Worm (Caenorhabditis elegans) whole organism, L1 larva: Measurements from ENCODE around the gene Y53F4B.43.
"Not testable (repeated sequence)": the region's sequence is repeated elsewhere in the genome, so short reads cannot be mapped to it uniquely, and the experiment has no call there.

ENCODE experiments used
- C16A3.4 ChIP-seq: fragments of 150-350 bp; optimal IDR thresholded peaks from 2 replicates; lab custom pipeline; 2014; ENCODE audit warnings: missing biosample characterization, missing genetic modification characterization
- Y116A8C.19 ChIP-seq: sonication (generic microtip); optimal IDR thresholded peaks from 2 replicates; lab custom pipeline; 2016; ENCODE audit warnings: missing compliant biosample characterization, missing genetic modification characterization, borderline replicate concordance
- alr-1 ChIP-seq: fragments of 200-800 bp; sonication (Bioruptor generic); optimal IDR thresholded peaks from 2 replicates; lab custom pipeline; 2018; ENCODE audit warnings: borderline replicate concordance, mild to moderate bottlenecking, missing genetic modification characterization, missing compliant biosample characterization
- blmp-1 ChIP-seq: fragments of 150-350 bp; optimal IDR thresholded peaks from 2 replicates; lab custom pipeline; 2014; ENCODE audit warnings: missing biosample characterization, missing genetic modification characterization
- ceh-63 ChIP-seq: fragments of 200-800 bp; sonication (Bioruptor generic); optimal IDR thresholded peaks from 2 replicates; lab custom pipeline; 2018; ENCODE audit warnings: mild to moderate bottlenecking, missing genetic modification characterization, missing compliant biosample characterization
- ceh-88 ChIP-seq: fragments of 200-800 bp; sonication (Bioruptor generic); IDR thresholded peaks from 2 replicates; pipeline ENCODE4 v1.3.6; 2022; ENCODE audit warnings: missing genetic modification characterization, missing compliant biosample characterization
- ces-1 ChIP-seq: fragments of 150-350 bp; optimal IDR thresholded peaks from 2 replicates; lab custom pipeline; 2014; ENCODE audit warnings: missing biosample characterization, missing genetic modification reagents, missing genetic modification characterization
- dsc-1 ChIP-seq: sonication (generic microtip); optimal IDR thresholded peaks from 2 replicates; lab custom pipeline; 2016; ENCODE audit warnings: mild to moderate bottlenecking, missing genetic modification characterization, missing compliant biosample characterization
- efl-1 ChIP-seq, 4 experiments: fragments of 150-350 bp; optimal IDR thresholded peaks in 3 of 4; peaks in 1 of 4; 1 replicate in 1 of 4; 2 replicates in 3 of 4; lab custom pipeline; 2014; ENCODE audit warnings: missing biosample characterization in 2 of 4, missing genetic modification characterization in 2 of 4, missing genetic modification reagents in 2 of 4
- elt-2 ChIP-seq: sonication (generic microtip); optimal IDR thresholded peaks from 2 replicates; lab custom pipeline; 2016; ENCODE audit warnings: missing genetic modification characterization, mild to moderate bottlenecking, inconsistent platforms, missing compliant biosample characterization, missing genetic modification reagents
- ets-5 ChIP-seq: fragments of 200-800 bp; sonication (Bioruptor generic); IDR thresholded peaks from 2 replicates; pipeline ENCODE4 v1.3.6; 2022; ENCODE audit warnings: missing genetic modification characterization, missing compliant biosample characterization
- fkh-10 ChIP-seq: sonication (generic microtip); optimal IDR thresholded peaks from 2 replicates; lab custom pipeline; 2017; ENCODE audit warnings: missing biosample characterization, missing genetic modification reagents, missing genetic modification characterization
- fkh-8 ChIP-seq: sonication (generic microtip); optimal IDR thresholded peaks from 2 replicates; lab custom pipeline; 2016; ENCODE audit warnings: mild to moderate bottlenecking, missing genetic modification characterization, missing compliant biosample characterization
- fos-1 ChIP-seq: fragments of 150-350 bp; optimal IDR thresholded peaks from 2 replicates; lab custom pipeline; 2014; ENCODE audit warnings: missing biosample characterization, missing genetic modification characterization
- irx-1 ChIP-seq: sonication (generic microtip); optimal IDR thresholded peaks from 2 replicates; lab custom pipeline; 2016; ENCODE audit warnings: missing genetic modification characterization, missing compliant biosample characterization
- jun-1 ChIP-seq: fragments of 150-350 bp; optimal IDR thresholded peaks from 2 replicates; lab custom pipeline; 2014; ENCODE audit warnings: missing biosample characterization, missing genetic modification reagents, missing genetic modification characterization
- lin-14 ChIP-seq: fragments of 200-800 bp; sonication (Bioruptor generic); optimal IDR thresholded peaks from 2 replicates; lab custom pipeline; 2018; ENCODE audit warnings: mild to moderate bottlenecking, missing genetic modification characterization, moderate library complexity, missing compliant biosample characterization
- lin-15B ChIP-seq: fragments of 150-350 bp; sonication (generic microtip); optimal IDR thresholded peaks from 3 replicates; lab custom pipeline; 2014; ENCODE audit warnings: missing biosample characterization, missing genetic modification characterization
- lir-3 ChIP-seq: sonication (generic microtip); optimal IDR thresholded peaks from 2 replicates; lab custom pipeline; 2016; ENCODE audit warnings: mild to moderate bottlenecking, missing genetic modification characterization, moderate library complexity, missing compliant biosample characterization; ENCODE audit not compliant: poor library complexity
- mdl-1 ChIP-seq, 2 experiments: fragments of 150-350 bp; optimal IDR thresholded peaks; 2 replicates each; lab custom pipeline; 2014 to 2017; ENCODE audit warnings: missing biosample characterization in 2 of 2, missing genetic modification characterization in 2 of 2, inconsistent platforms in 1 of 2
- mef-2 ChIP-seq: fragments of 150-350 bp; optimal IDR thresholded peaks from 2 replicates; lab custom pipeline; 2014; ENCODE audit warnings: missing biosample characterization, missing genetic modification characterization
- nhr-11 ChIP-seq: fragments of 150-350 bp; optimal IDR thresholded peaks from 2 replicates; lab custom pipeline; 2014; ENCODE audit warnings: missing biosample characterization, missing genetic modification characterization
- nhr-19 ChIP-seq: fragments of 200-800 bp; sonication (Bioruptor generic); conservative IDR thresholded peaks from 2 replicates; pipeline ENCODE4 v1.3.6; 2022; ENCODE audit warnings: missing genetic modification characterization, missing compliant biosample characterization
- nhr-20 ChIP-seq: sonication (generic microtip); optimal IDR thresholded peaks from 2 replicates; lab custom pipeline; 2016; ENCODE audit warnings: mild to moderate bottlenecking, missing genetic modification characterization, missing compliant biosample characterization
- nhr-237 ChIP-seq: fragments of 150-350 bp; optimal IDR thresholded peaks from 2 replicates; lab custom pipeline; 2014; ENCODE audit warnings: missing biosample characterization, missing genetic modification characterization
- nhr-47 ChIP-seq: sonication (generic microtip); optimal IDR thresholded peaks from 2 replicates; lab custom pipeline; 2016; ENCODE audit warnings: mild to moderate bottlenecking, missing genetic modification characterization, moderate library complexity, missing compliant biosample characterization
- nhr-71 ChIP-seq: sonication (generic microtip); optimal IDR thresholded peaks from 2 replicates; lab custom pipeline; 2016; ENCODE audit warnings: mild to moderate bottlenecking, missing genetic modification characterization, moderate library complexity, missing compliant biosample characterization
- nhr-90 ChIP-seq: sonication (generic microtip); optimal IDR thresholded peaks from 2 replicates; lab custom pipeline; 2016; ENCODE audit warnings: mild to moderate bottlenecking, missing genetic modification characterization, missing compliant biosample characterization; ENCODE audit not compliant: poor library complexity
- pag-3 ChIP-seq: sonication (generic microtip); optimal IDR thresholded peaks from 2 replicates; lab custom pipeline; 2017; ENCODE audit warnings: missing genetic modification characterization, mild to moderate bottlenecking, missing compliant biosample characterization, antibody characterized with exemption, borderline replicate concordance; ENCODE audit not compliant: insufficient read depth
- pax-3 ChIP-seq: fragments of 200-800 bp; sonication (Bioruptor generic); optimal IDR thresholded peaks from 2 replicates; lab custom pipeline; 2018; ENCODE audit warnings: mild to moderate bottlenecking, missing genetic modification characterization, moderate library complexity, missing compliant biosample characterization
- rnt-1 ChIP-seq: sonication (generic microtip); optimal IDR thresholded peaks from 2 replicates; lab custom pipeline; 2016; ENCODE audit warnings: mild to moderate bottlenecking, missing genetic modification characterization, moderate library complexity, missing compliant biosample characterization
- snu-23 ChIP-seq: sonication (generic microtip); optimal IDR thresholded peaks from 2 replicates; lab custom pipeline; 2016; ENCODE audit warnings: missing genetic modification characterization, missing compliant biosample characterization
- sox-4 ChIP-seq: sonication (generic microtip); optimal IDR thresholded peaks from 2 replicates; lab custom pipeline; 2016; ENCODE audit warnings: missing genetic modification characterization, missing compliant biosample characterization
- sptf-1 ChIP-seq: fragments of 150-350 bp; optimal IDR thresholded peaks from 2 replicates; lab custom pipeline; 2014; ENCODE audit warnings: missing biosample characterization, missing genetic modification characterization
- unc-30 ChIP-seq: sonication (generic microtip); optimal IDR thresholded peaks from 2 replicates; lab custom pipeline; 2017; ENCODE audit warnings: missing biosample characterization, missing genetic modification characterization
- vab-15 ChIP-seq: sonication (generic microtip); optimal IDR thresholded peaks from 2 replicates; lab custom pipeline; 2017; ENCODE audit warnings: missing genotype, mild to moderate bottlenecking, missing genetic modification characterization, missing compliant biosample characterization
- zag-1 ChIP-seq: fragments of 150-350 bp; optimal IDR thresholded peaks from 2 replicates; lab custom pipeline; 2014; ENCODE audit warnings: missing biosample characterization, missing genetic modification characterization
- zip-4 ChIP-seq: fragments of 200-800 bp; sonication (Bioruptor generic); optimal IDR thresholded peaks from 2 replicates; lab custom pipeline; 2018; ENCODE audit warnings: mild to moderate bottlenecking, missing genetic modification characterization, moderate library complexity, missing compliant biosample characterization
- ztf-4 ChIP-seq: fragments of 150-350 bp; optimal IDR thresholded peaks from 2 replicates; lab custom pipeline; 2014; ENCODE audit warnings: missing biosample characterization, missing genetic modification characterization

The Y53F4B.43 gene

DNA sequence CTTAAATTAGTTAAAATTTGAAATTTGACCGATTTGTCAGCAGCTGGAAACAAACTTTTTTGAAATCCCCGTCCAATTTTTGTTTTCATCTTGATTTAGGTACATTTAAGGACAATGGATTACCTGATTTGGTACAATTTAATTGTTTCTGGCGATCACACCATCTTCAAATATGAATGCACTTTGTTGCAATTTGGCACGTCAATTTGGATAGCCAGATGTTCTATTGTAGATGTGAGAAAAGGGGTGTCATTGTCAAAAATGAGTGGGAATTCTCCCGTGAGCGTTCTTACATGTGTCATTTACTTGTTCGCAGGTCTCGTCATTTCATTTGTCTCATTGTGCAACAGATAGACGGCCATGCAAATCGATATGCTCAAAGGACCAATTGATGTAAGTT, at the start of gene Y53F4B.43:
Y53F4B.43 (plus strand) TSS at position 301 of the 400 bp plus-strand sequence.
- TF ChIP-seq ets-5; rnt-1 (tag; lab: Kevin White, UChicago); zag-1 (tag; lab: Kevin White, UChicago): not testable (repeated sequence)
- TF ChIP-seq, all 84 proteins: peak for 0; not testable (repeated sequence) for 84

DNA sequence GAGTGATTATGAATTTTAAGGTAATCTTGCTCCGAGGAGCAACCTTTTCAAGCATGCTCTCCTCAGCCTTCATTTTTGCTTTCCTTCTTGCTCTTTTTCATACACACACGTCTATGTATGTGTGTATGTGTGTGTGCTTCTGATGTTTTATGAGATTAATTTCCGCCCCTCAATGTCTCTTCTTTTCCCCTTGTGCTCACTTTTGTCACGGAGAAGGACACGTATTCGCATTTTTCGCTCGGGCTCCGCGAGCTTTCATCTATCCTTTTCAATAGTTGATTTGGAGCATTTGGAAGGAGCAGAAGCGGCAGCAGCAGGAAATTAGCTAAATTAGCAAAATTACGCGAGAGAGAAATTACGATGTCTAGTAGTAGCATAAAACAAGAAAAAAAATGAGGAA, 47.9 kb upstream of the Y53F4B.43 start:
- TF ChIP-seq lin-14 (GFP tag; lab: Kevin White, UChicago) = peak; percentile 41
- TF ChIP-seq ceh-63 (GFP tag; lab: Kevin White, UChicago) = peak; percentile 81
- no peak for TF ChIP-seq nhr-11
- TF ChIP-seq unc-30 (tag; lab: Kevin White, UChicago) = no peak
- no peak for TF ChIP-seq nhr-47 (tag; lab: Kevin White, UChicago)
- TF ChIP-seq ceh-88 (GFP tag; lab: Robert Waterston, UW) = no peak
- no peak for TF ChIP-seq irx-1 (tag; lab: Kevin White, UChicago)
- no peak for TF ChIP-seq Y116A8C.19 (tag; lab: Kevin White, UChicago)
- TF ChIP-seq ztf-4 (tag; lab: Kevin White, UChicago) = no peak
- TF ChIP-seq mef-2 (tag; lab: Kevin White, UChicago) = no peak
- no peak for TF ChIP-seq lin-15B (tag; lab: Kevin White, UChicago)
- no peak for TF ChIP-seq efl-1 (optimal IDR thresholded peaks at IDR 0.05; lab: Kevin White, UChicago)
- no peak for TF ChIP-seq efl-1 (GFP tag; optimal IDR thresholded peaks at IDR 0.05 in 1 of 2; lab: Kevin White, UChicago)
- TF ChIP-seq vab-15 = no peak
- no peak for TF ChIP-seq C16A3.4 (tag; lab: Kevin White, UChicago)
- no peak for TF ChIP-seq dsc-1 (tag; lab: Kevin White, UChicago)
- TF ChIP-seq rnt-1 (tag; lab: Kevin White, UChicago) = no peak
- TF ChIP-seq mdl-1 (tag; optimal IDR thresholded peaks at IDR 0.05; lab: Kevin White, UChicago) = no peak
- TF ChIP-seq nhr-71 (tag; lab: Kevin White, UChicago) = no peak
- TF ChIP-seq sptf-1 (tag; lab: Kevin White, UChicago) = no peak
- TF ChIP-seq fkh-10 (GFP tag; lab: Kevin White, UChicago) = peak; percentile 62
- no peak for TF ChIP-seq nhr-90 (tag; lab: Kevin White, UChicago)
- no peak for TF ChIP-seq zip-4 (GFP tag; lab: Kevin White, UChicago)
- no peak for TF ChIP-seq pag-3 (tag; lab: Kevin White, UChicago)
- no peak for TF ChIP-seq lir-3 (tag; lab: Kevin White, UChicago)
- no peak for TF ChIP-seq alr-1 (tag; lab: Kevin White, UChicago)

DNA sequence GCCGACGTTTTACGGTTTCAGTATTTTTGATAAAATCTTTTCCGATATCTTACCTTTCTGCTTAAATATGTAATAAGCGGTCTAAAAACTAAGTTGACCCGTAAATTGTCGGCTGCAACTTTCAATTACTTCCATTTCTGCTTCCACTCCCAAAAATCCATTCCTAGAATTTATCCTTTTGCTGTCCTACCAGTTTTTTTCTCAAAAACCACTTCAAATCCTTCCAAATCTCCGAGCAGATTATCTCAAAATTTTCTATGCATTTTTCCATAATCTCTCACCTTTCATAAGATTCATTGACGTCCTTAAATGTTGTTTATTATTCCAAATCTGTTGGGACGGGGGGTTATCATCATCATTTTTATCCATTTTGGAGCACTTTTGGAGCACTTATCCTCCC, 47.3 kb upstream of the Y53F4B.43 start:
- TF ChIP-seq mef-2 (tag; lab: Kevin White, UChicago) (no peak), elt-2 (tag; lab: Kevin White, UChicago) (no peak), dsc-1 (tag; lab: Kevin White, UChicago) (peak; percentile 91), blmp-1 (no peak), nhr-71 (tag; lab: Kevin White, UChicago) (peak; percentile 3), fkh-8 (tag; lab: Kevin White, UChicago) (peak; percentile 24), snu-23 (GFP tag; lab: Kevin White, UChicago) (no peak), nhr-19 (GFP tag; lab: Robert Waterston, UW) (no peak), jun-1 (tag; lab: Kevin White, UChicago) (no peak), ces-1 (GFP tag; lab: Kevin White, UChicago) (no peak), sox-4 (tag; lab: Kevin White, UChicago) (peak; percentile 53), nhr-20 (tag; lab: Kevin White, UChicago) (no peak), fos-1 (tag; lab: Kevin White, UChicago) (no peak), rnt-1 (tag; lab: Kevin White, UChicago) (no peak), irx-1 (tag; lab: Kevin White, UChicago) (no peak), C16A3.4 (tag; lab: Kevin White, UChicago) (no peak), nhr-237 (tag; lab: Kevin White, UChicago) (no peak), ceh-88 (GFP tag; lab: Robert Waterston, UW) (no peak), pax-3 (tag; lab: Kevin White, UChicago) (peak; percentile 38)
- TF ChIP-seq, all 84 proteins: peak for 5
